Fruit fly (Drosophila melanogaster): Measurements from ENCODE around the gene CG9632.

The CG9632 gene

dm6 chr3R:15857189-15857767, 2.7 kb upstream of the CG9632 start, which contains the start of gene Hmt-1 (continued):
- TF ChIP-seq CG11560 (tag; IDR thresholded peaks at IDR 0.05) (no peak), Fer2 (tag; optimal IDR thresholded peaks at IDR 0.05) (no peak), CG34376 (GFP tag; optimal IDR thresholded peaks at IDR 0.05) (no peak), repo (GFP tag; optimal IDR thresholded peaks at IDR 0.05) (no peak), Med (GFP tag) (peak; percentile 81), Spps (tag; optimal IDR thresholded peaks at IDR 0.05) (no peak), Lhr (GFP tag; optimal IDR thresholded peaks at IDR 0.05) (peak; percentile 52), kay (GFP tag; optimal IDR thresholded peaks at IDR 0.05) (no peak), CG11093 (GFP tag; IDR thresholded peaks at IDR 0.05) (no peak), E2f2 (GFP tag; IDR thresholded peaks at IDR 0.05) (peak; percentile 97), CG8281 (tag; optimal IDR thresholded peaks at IDR 0.05) (no peak), CG32772 (GFP tag; IDR thresholded peaks at IDR 0.05) (no peak), jumu (GFP tag; optimal IDR thresholded peaks at IDR 0.05) (no peak), CG12104 (GFP tag; optimal IDR thresholded peaks at IDR 0.05) (no peak), odd (GFP tag; optimal IDR thresholded peaks at IDR 0.05) (no peak), klu (GFP tag; IDR thresholded peaks at IDR 0.05) (no peak), TFAM (GFP tag; optimal IDR thresholded peaks at IDR 0.05) (no peak), dati (GFP tag; IDR thresholded peaks at IDR 0.05) (no peak), grau (tag; optimal IDR thresholded peaks at IDR 0.05) (peak; percentile 77), trem (tag; optimal IDR thresholded peaks at IDR 0.05) (peak; percentile 83), unc-4 (GFP tag; IDR thresholded peaks at IDR 0.05; ENCODE audit: partially characterized antibody) (no peak), ato (GFP tag; IDR thresholded peaks at IDR 0.05; ENCODE audit: partially characterized antibody) (no peak), CG9727 (GFP tag; optimal IDR thresholded peaks at IDR 0.05) (peak; percentile 9), YL-1 (GFP tag; optimal IDR thresholded peaks at IDR 0.05) (peak; percentile 53), CG16813 (GFP tag; IDR thresholded peaks at IDR 0.05; ENCODE audit: partially characterized antibody) (peak; percentile 23; the same call in 1 of the 3 replicates), MBD-R2 (GFP tag; IDR thresholded peaks at IDR 0.05) (peak; percentile 61; the same call in 1 of the 2 replicates), ssp (GFP tag; IDR thresholded peaks at IDR 0.05) (peak; percentile 74), HLHmδ (GFP tag; optimal IDR thresholded peaks at IDR 0.05) (no peak), CG12391 (tag; optimal IDR thresholded peaks at IDR 0.05) (peak; percentile 64), Dfd (GFP tag; optimal IDR thresholded peaks at IDR 0.05) (no peak), tin (GFP tag; optimal IDR thresholded peaks at IDR 0.05) (no peak), grn (GFP tag; optimal IDR thresholded peaks at IDR 0.05) (no peak), knrl (GFP tag; IDR thresholded peaks at IDR 0.05; ENCODE audit: partially characterized antibody) (no peak; the same call in 2 of the 3 replicates), pzg (GFP tag; optimal IDR thresholded peaks at IDR 0.05) (peak; percentile 86), CG3838 (GFP tag; optimal IDR thresholded peaks at IDR 0.05) (no peak), Sin3A (optimal IDR thresholded peaks at IDR 0.05) (peak; percentile 85), CG10321 (GFP tag; IDR thresholded peaks at IDR 0.05) (no peak), MTF-1 (GFP tag; optimal IDR thresholded peaks at IDR 0.05; ENCODE audit: borderline replicate concordance) (no peak), CG34422 (GFP tag; IDR thresholded peaks at IDR 0.05) (peak; percentile 69; the same call in 1 of the 3 replicates), salm (tag; optimal IDR thresholded peaks at IDR 0.05) (no peak), CG4282 (GFP tag; optimal IDR thresholded peaks at IDR 0.05) (no peak), D19A (tag; optimal IDR thresholded peaks at IDR 0.05) (no peak), CG1602 (GFP tag; optimal IDR thresholded peaks at IDR 0.05) (no peak), sob (GFP tag; IDR thresholded peaks at IDR 0.05) (0 out of 2 replicates have a peak, but pooled peaks have one; percentile 20), Oaz (GFP tag; IDR thresholded peaks at IDR 0.05) (no peak), B-H2 (GFP tag; optimal IDR thresholded peaks at IDR 0.05) (no peak), CG2875 (GFP tag; optimal IDR thresholded peaks at IDR 0.05) (no peak), vnd (GFP tag; IDR thresholded peaks at IDR 0.05; ENCODE audit: partially characterized antibody) (no peak), sd (tag; optimal IDR thresholded peaks at IDR 0.05) (no peak), Hsf (GFP tag; optimal IDR thresholded peaks at IDR 0.05) (peak; percentile 25), nom (GFP tag; optimal IDR thresholded peaks at IDR 0.05) (no peak)

All from whole organism, embryonic.